Worm (Caenorhabditis elegans): ENCODE data around the gene srx-2.

srx-2 gene

DNA sequence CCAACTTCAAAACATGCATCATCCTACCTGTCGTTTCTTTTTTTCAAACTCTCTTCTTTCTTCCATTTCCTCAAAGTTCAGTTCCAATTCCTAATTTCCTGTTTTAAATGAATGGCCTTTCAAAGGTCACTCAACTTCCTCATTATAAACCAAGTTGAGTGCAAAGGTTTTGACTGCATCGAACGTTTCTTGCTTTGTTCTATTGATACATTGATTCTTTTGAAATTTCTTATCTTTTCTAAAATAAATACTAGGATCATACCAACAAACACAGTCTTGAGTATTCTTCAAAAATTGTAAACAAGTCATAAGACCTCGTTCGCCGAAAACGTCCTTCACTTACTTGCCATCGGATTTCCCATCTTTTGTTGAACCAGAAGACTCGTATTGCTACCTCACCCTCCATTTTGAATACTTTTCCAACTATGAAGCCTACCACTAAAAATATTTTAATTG, 19.1 kb upstream of the srx-2 start, which contains the start of gene F59E11.7:
F59E11.7 (plus strand) TSS at position 51 of the 456 bp plus-strand sequence.
- no peak for TF ChIP-seq ceh-16 (tag; optimal IDR thresholded peaks at IDR 0.05)
- TF ChIP-seq R02D3.7 (tag; optimal IDR thresholded peaks at IDR 0.05) = no peak
- peak; percentile 40 for TF ChIP-seq nhr-25 (tag; optimal IDR thresholded peaks at IDR 0.05)

DNA sequence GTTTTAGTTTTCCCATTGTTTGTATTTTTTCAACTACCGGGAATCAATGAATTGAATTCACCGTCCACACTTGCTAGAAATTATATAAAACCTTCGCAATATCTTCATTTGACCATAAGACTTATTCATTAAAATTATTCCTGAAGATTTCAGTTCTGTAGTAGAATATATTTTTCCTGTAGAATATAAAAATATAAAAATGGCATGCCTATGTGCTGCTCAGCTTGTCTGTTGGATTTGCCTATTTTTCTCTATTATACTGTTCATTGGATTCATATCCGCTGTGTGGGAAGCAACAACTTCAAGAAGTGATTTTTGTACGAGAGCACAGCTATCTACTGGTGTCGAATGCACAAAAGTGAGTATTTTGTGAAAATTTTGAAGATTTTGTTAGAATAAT, 17.6 kb upstream of the srx-2 start, which contains the start of gene F59E11.6:
F59E11.6 (plus strand) TSS at position 111 of the 400 bp plus-strand sequence.
- TF ChIP-seq daf-12 (tag; optimal IDR thresholded peaks at IDR 0.05) (no peak), egl-5 (tag; optimal IDR thresholded peaks at IDR 0.05) (no peak), ceh-82 (tag; optimal IDR thresholded peaks at IDR 0.05) (no peak), tbx-2 (tag; optimal IDR thresholded peaks at IDR 0.05) (no peak), mdl-1 (tag; optimal IDR thresholded peaks at IDR 0.05) (no peak), ztf-4 (tag; optimal IDR thresholded peaks at IDR 0.05) (no peak), nhr-77 (tag; optimal IDR thresholded peaks at IDR 0.05) (no peak), ceh-28 (tag; optimal IDR thresholded peaks at IDR 0.05) (no peak), ama-1 (optimal IDR thresholded peaks at IDR 0.05) (no peak), nhr-23 (tag; optimal IDR thresholded peaks at IDR 0.05) (no peak), eor-1 (tag; optimal IDR thresholded peaks at IDR 0.05) (no peak), nhr-76 (tag; optimal IDR thresholded peaks at IDR 0.05) (no peak)

DNA sequence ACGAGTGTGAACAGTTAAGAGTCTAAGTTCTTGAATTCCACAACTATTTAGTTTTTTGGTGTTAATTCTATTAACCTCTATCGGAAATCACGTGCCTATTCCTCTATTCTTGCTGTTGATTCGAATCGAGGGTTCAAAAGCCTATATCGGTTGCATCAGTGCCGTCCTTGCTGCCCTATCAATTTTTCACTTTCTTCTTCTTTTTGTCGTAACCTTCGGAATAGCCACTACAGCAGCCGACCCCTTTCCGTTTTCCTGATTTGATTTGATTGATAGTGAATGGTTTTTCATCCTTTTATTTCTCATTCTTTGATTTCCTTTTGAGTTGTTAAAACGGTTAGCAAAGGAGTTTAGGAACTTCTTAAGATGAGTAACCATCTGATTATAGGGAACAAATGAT, 15.0 kb upstream of the srx-2 start:
- no peak for TF ChIP-seq R02D3.7 (tag; optimal IDR thresholded peaks at IDR 0.05)
- TF ChIP-seq nhr-43 (tag; optimal IDR thresholded peaks at IDR 0.05; ENCODE audit: poor library complexity, severe bottlenecking) = peak; percentile 68
- no peak for TF ChIP-seq zag-1 (tag; optimal IDR thresholded peaks at IDR 0.05)
- TF ChIP-seq daf-12 (tag; optimal IDR thresholded peaks at IDR 0.05) = no peak
- TF ChIP-seq fkh-2 (tag; optimal IDR thresholded peaks at IDR 0.05) = no peak
- peak in 2 of 3 experiments; percentile 21 to 33 for TF ChIP-seq elt-3 (tag; optimal IDR thresholded peaks at IDR 0.05)
- peak; percentile 52 for TF ChIP-seq nhr-23 (tag; optimal IDR thresholded peaks at IDR 0.05)
- TF ChIP-seq ama-1 (optimal IDR thresholded peaks at IDR 0.05) = no peak
- peak; percentile 16 for TF ChIP-seq nhr-25 (tag; optimal IDR thresholded peaks at IDR 0.05)

DNA sequence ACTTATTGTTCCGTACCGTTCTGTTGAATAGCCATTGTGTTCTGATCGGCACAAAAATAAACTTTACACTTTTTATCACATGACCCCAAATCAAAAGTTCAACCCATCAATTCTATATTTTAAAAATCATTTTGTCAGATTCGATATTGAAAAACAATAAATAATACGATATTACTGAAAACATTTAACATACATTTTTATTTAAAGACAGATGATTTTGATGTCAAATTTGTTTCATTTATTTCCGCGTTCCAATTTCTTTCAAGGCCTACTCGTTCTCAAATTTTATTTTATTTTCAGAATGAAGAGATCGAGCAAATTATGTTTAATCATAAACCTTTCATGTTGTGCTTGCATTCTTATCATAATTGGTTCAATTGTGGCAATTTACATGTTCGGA, 14.5 kb upstream of the srx-2 start, which contains the start of gene F59E11.5:
F59E11.5 (plus strand) TSS at position 301 of the 400 bp plus-strand sequence.
- TF ChIP-seq fkh-2 (tag; optimal IDR thresholded peaks at IDR 0.05) (no peak), pha-4 (tag; optimal IDR thresholded peaks at IDR 0.05) (no peak), aly-2 (tag; optimal IDR thresholded peaks at IDR 0.05) (no peak), elt-2 (tag; optimal IDR thresholded peaks at IDR 0.05) (no peak), egl-5 (tag; optimal IDR thresholded peaks at IDR 0.05) (no peak), jun-1 (tag; optimal IDR thresholded peaks at IDR 0.05) (no peak), snpc-4 (tag; optimal IDR thresholded peaks at IDR 0.05) (no peak), nhr-77 (tag; optimal IDR thresholded peaks at IDR 0.05) (no peak), nhr-237 (tag; optimal IDR thresholded peaks at IDR 0.05) (no peak), nhr-28 (tag; optimal IDR thresholded peaks at IDR 0.05) (no peak), mdl-1 (tag; optimal IDR thresholded peaks at IDR 0.05) (no peak), daf-12 (tag; optimal IDR thresholded peaks at IDR 0.05) (no peak), lsy-12 (tag; optimal IDR thresholded peaks at IDR 0.05) (no peak), fos-1 (tag; optimal IDR thresholded peaks at IDR 0.05) (no peak), R02D3.7 (tag; optimal IDR thresholded peaks at IDR 0.05) (no peak), elt-3 (tag; optimal IDR thresholded peaks at IDR 0.05) (no peak), hmg-11 (tag; optimal IDR thresholded peaks at IDR 0.05) (no peak), nhr-67 (tag; optimal IDR thresholded peaks at IDR 0.05) (no peak), unc-39 (tag; optimal IDR thresholded peaks at IDR 0.05) (no peak), ceh-16 (tag; optimal IDR thresholded peaks at IDR 0.05) (no peak)

DNA sequence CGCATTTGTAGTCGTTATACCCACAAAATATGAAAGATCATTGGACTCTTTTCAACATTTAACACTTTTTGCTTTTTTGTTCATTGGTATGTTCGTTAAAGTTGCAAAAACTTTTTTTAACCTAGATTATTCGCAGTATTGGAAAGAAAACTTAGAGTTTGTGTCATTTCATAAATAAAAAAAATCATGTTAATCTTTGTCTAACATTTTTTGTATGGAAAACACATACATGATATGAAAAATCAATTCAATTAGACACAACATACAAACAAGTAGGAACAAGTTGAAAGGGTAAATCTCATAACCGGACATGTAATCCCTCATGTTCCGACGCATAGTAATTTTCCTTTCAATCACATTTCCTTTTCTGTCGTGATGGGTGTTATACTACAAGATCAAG, 8.1 kb upstream of the srx-2 start, which contains the start of gene F59E11.2:
F59E11.2 (plus strand) TSS at position 301 of the 400 bp plus-strand sequence.
- no peak for TF ChIP-seq hmg-11 (tag; optimal IDR thresholded peaks at IDR 0.05)
- TF ChIP-seq nhr-76 (tag; optimal IDR thresholded peaks at IDR 0.05) = no peak
- no peak for TF ChIP-seq snpc-4 (tag; optimal IDR thresholded peaks at IDR 0.05)

DNA sequence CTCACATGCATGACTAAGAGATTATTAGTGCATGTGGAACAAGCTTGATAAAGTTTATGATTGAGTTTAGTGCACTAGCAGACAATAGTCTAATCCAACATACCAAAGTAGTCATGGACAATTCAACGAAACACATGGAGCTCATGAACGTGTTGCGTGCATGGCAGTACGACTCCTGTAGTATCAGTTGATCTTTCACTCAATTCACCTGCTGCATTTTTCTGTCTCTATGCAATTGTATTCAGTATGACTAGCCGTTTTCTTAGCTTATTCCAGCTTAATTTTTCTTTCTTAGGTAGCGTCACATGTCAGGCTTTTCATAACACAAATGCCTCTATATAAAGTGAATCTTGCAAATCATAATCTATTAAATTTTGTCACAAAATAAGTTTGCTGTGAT, 6.0 kb upstream of the srx-2 start, which contains the start of gene srx-1:
srx-1 (plus strand) TSS at position 382 of the 400 bp plus-strand sequence.
- TF ChIP-seq egl-27 (tag; optimal IDR thresholded peaks at IDR 0.05) = no peak
- no peak for TF ChIP-seq mdl-1 (tag; optimal IDR thresholded peaks at IDR 0.05)
- no peak for TF ChIP-seq nhr-25 (tag; optimal IDR thresholded peaks at IDR 0.05)
- TF ChIP-seq nhr-43 (tag; optimal IDR thresholded peaks at IDR 0.05; ENCODE audit: poor library complexity, severe bottlenecking) = no peak
- TF ChIP-seq elt-3 (tag; optimal IDR thresholded peaks at IDR 0.05) = no peak
- no peak for TF ChIP-seq nhr-28 (tag; optimal IDR thresholded peaks at IDR 0.05)
- no peak for TF ChIP-seq nhr-11 (tag; optimal IDR thresholded peaks at IDR 0.05)
- TF ChIP-seq ZK546.5 (tag; optimal IDR thresholded peaks at IDR 0.05) = no peak
- TF ChIP-seq pha-4 (tag; optimal IDR thresholded peaks at IDR 0.05) = no peak
- no peak for TF ChIP-seq snpc-4 (tag; optimal IDR thresholded peaks at IDR 0.05)
- TF ChIP-seq nhr-237 (tag; optimal IDR thresholded peaks at IDR 0.05) = no peak
- no peak for TF ChIP-seq pqm-1 (tag; optimal IDR thresholded peaks at IDR 0.05)
- no peak for TF ChIP-seq egl-5 (tag; optimal IDR thresholded peaks at IDR 0.05)
- TF ChIP-seq R02D3.7 (tag; optimal IDR thresholded peaks at IDR 0.05) = no peak
- no peak for TF ChIP-seq ceh-16 (tag; optimal IDR thresholded peaks at IDR 0.05)
- no peak for TF ChIP-seq nhr-67 (tag; optimal IDR thresholded peaks at IDR 0.05)
